Worm (Caenorhabditis elegans) whole organism, L2 larva: ENCODE measurements around the gene sre-6.

ENCODE experiments used
- C34F6.9 ChIP-seq: fragments of 150-350 bp; optimal IDR thresholded peaks from 2 replicates; lab custom pipeline; 2014; ENCODE audit warnings: missing biosample characterization, missing genetic modification characterization
- F13H6.1 ChIP-seq: sonication (generic microtip); optimal IDR thresholded peaks from 2 replicates; lab custom pipeline; 2016; ENCODE audit warnings: missing genetic modification characterization, missing compliant biosample characterization
- R02D3.7 ChIP-seq: fragments of 150-350 bp; optimal IDR thresholded peaks from 2 replicates; lab custom pipeline; 2014; ENCODE audit warnings: missing biosample characterization, missing genetic modification characterization
- Y55F3AM.14 ChIP-seq: fragments of 200-800 bp; sonication (Bioruptor generic); optimal IDR thresholded peaks from 2 replicates; lab custom pipeline; 2018; ENCODE audit warnings: mild to moderate bottlenecking, missing genetic modification characterization, missing compliant biosample characterization
- ZK546.5 ChIP-seq: sonication (generic microtip); optimal IDR thresholded peaks from 2 replicates; lab custom pipeline; 2017; ENCODE audit warnings: missing biosample characterization, missing genetic modification characterization
- alr-1 ChIP-seq: fragments of 150-350 bp; optimal IDR thresholded peaks from 2 replicates; lab custom pipeline; 2014; ENCODE audit warnings: missing biosample characterization, missing genetic modification characterization
- aly-2 ChIP-seq: fragments of 150-350 bp; optimal IDR thresholded peaks from 2 replicates; lab custom pipeline; 2014; ENCODE audit warnings: missing biosample characterization, missing genetic modification characterization
- ama-1 ChIP-seq: fragments of 150-350 bp; optimal IDR thresholded peaks from 2 replicates; lab custom pipeline; 2018; ENCODE audit warnings: inconsistent platforms
- blmp-1 ChIP-seq: sonication (generic microtip); optimal IDR thresholded peaks from 2 replicates; lab custom pipeline; 2017; ENCODE audit warnings: missing genetic modification characterization, mild to moderate bottlenecking, missing compliant biosample characterization, antibody characterized with exemption, moderate library complexity; ENCODE audit not compliant: insufficient read depth
- ceh-16 ChIP-seq: fragments of 150-350 bp; optimal IDR thresholded peaks from 2 replicates; lab custom pipeline; 2014; ENCODE audit warnings: missing biosample characterization, missing genetic modification characterization
- ceh-82 ChIP-seq: fragments of 150-350 bp; optimal IDR thresholded peaks from 2 replicates; lab custom pipeline; 2014; ENCODE audit warnings: missing biosample characterization, missing genetic modification characterization
- crh-2 ChIP-seq: sonication (generic microtip); optimal IDR thresholded peaks from 2 replicates; lab custom pipeline; 2017; ENCODE audit warnings: missing biosample characterization, missing genetic modification characterization
- dmd-4 ChIP-seq: sonication (generic microtip); optimal IDR thresholded peaks from 2 replicates; lab custom pipeline; 2017; ENCODE audit warnings: missing biosample characterization, missing genetic modification characterization
- egl-27 ChIP-seq: sonication (generic microtip); optimal IDR thresholded peaks from 3 replicates; lab custom pipeline; 2017; ENCODE audit warnings: missing biosample characterization, missing genetic modification reagents, missing genetic modification characterization
- elt-1 ChIP-seq: fragments of 150-350 bp; optimal IDR thresholded peaks from 2 replicates; lab custom pipeline; 2014; ENCODE audit warnings: missing biosample characterization, missing genetic modification characterization
- elt-3 ChIP-seq: sonication (generic microtip); optimal IDR thresholded peaks from 2 replicates; lab custom pipeline; 2017; ENCODE audit warnings: missing biosample characterization, missing genetic modification characterization
- fos-1 ChIP-seq: fragments of 150-350 bp; optimal IDR thresholded peaks from 2 replicates; lab custom pipeline; 2014; ENCODE audit warnings: missing biosample characterization, missing genetic modification characterization
- gmeb-1 ChIP-seq: fragments of 150-350 bp; optimal IDR thresholded peaks from 2 replicates; lab custom pipeline; 2014; ENCODE audit warnings: missing biosample characterization, missing genetic modification characterization
- lin-11 ChIP-seq: fragments of 150-350 bp; sonication (generic microtip); optimal IDR thresholded peaks from 2 replicates; lab custom pipeline; 2014; ENCODE audit warnings: missing biosample characterization, missing genetic modification characterization, inconsistent platforms, mixed read lengths
- lin-13 ChIP-seq: fragments of 150-350 bp; optimal IDR thresholded peaks from 2 replicates; lab custom pipeline; 2014; ENCODE audit warnings: missing biosample characterization, missing genetic modification reagents, missing genetic modification characterization
- lin-39 ChIP-seq: fragments of 150-350 bp; optimal IDR thresholded peaks from 2 replicates; lab custom pipeline; 2014; ENCODE audit warnings: missing biosample characterization, missing genetic modification reagents, missing genetic modification characterization
- lsy-2 ChIP-seq, 2 experiments: fragments of 150-350 bp in 1 of 2; sonication (generic microtip) in 1 of 2; optimal IDR thresholded peaks; 2 replicates each; lab custom pipeline; 2014 to 2017; ENCODE audit warnings: missing biosample characterization in 2 of 2, missing genetic modification characterization in 2 of 2
- mab-5 ChIP-seq: fragments of 150-350 bp; optimal IDR thresholded peaks from 2 replicates; lab custom pipeline; 2014; ENCODE audit warnings: missing biosample characterization, missing genetic modification characterization
- mbf-1 ChIP-seq: sonication (generic microtip); optimal IDR thresholded peaks from 2 replicates; lab custom pipeline; 2017; ENCODE audit warnings: missing biosample characterization, missing genetic modification characterization
- mdl-1 ChIP-seq, 2 experiments: fragments of 150-350 bp in 1 of 2; sonication (generic microtip) in 1 of 2; optimal IDR thresholded peaks; 2 replicates each; lab custom pipeline; 2017; ENCODE audit warnings: missing biosample characterization in 2 of 2, missing genetic modification characterization in 2 of 2
- nhr-10 ChIP-seq: sonication (generic microtip); optimal IDR thresholded peaks from 2 replicates; lab custom pipeline; 2017; ENCODE audit warnings: missing biosample characterization, missing genetic modification characterization
- nhr-11 ChIP-seq: fragments of 150-350 bp; optimal IDR thresholded peaks from 2 replicates; lab custom pipeline; 2014; ENCODE audit warnings: missing biosample characterization, missing genetic modification characterization
- nhr-12 ChIP-seq: fragments of 150-350 bp; optimal IDR thresholded peaks from 2 replicates; lab custom pipeline; 2014; ENCODE audit warnings: missing biosample characterization, missing genetic modification characterization
- nhr-129 ChIP-seq: fragments of 150-350 bp; optimal IDR thresholded peaks from 2 replicates; lab custom pipeline; 2014; ENCODE audit warnings: missing biosample characterization, missing genetic modification characterization
- nhr-21 ChIP-seq: fragments of 150-350 bp; optimal IDR thresholded peaks from 2 replicates; lab custom pipeline; 2014; ENCODE audit warnings: missing biosample characterization, missing genetic modification characterization
- nhr-23 ChIP-seq: fragments of 150-350 bp; optimal IDR thresholded peaks from 2 replicates; lab custom pipeline; 2014; ENCODE audit warnings: missing biosample characterization, missing genetic modification reagents, missing genetic modification characterization
- nhr-237 ChIP-seq: fragments of 150-350 bp; optimal IDR thresholded peaks from 2 replicates; lab custom pipeline; 2014; ENCODE audit warnings: missing biosample characterization, missing genetic modification characterization
- nhr-25 ChIP-seq: fragments of 150-350 bp; sonication (generic microtip); optimal IDR thresholded peaks from 3 replicates; lab custom pipeline; 2014; ENCODE audit warnings: missing biosample characterization, missing genetic modification characterization
- nhr-6 ChIP-seq: fragments of 150-350 bp; optimal IDR thresholded peaks from 2 replicates; lab custom pipeline; 2014; ENCODE audit warnings: missing biosample characterization, missing genetic modification characterization
- nhr-77 ChIP-seq: fragments of 150-350 bp; optimal IDR thresholded peaks from 2 replicates; lab custom pipeline; 2014; ENCODE audit warnings: missing biosample characterization, missing genetic modification characterization
- peb-1 ChIP-seq: fragments of 150-350 bp; optimal IDR thresholded peaks from 2 replicates; lab custom pipeline; 2014; ENCODE audit warnings: missing biosample characterization, missing genetic modification characterization
- sem-4 ChIP-seq: fragments of 150-350 bp; optimal IDR thresholded peaks from 2 replicates; lab custom pipeline; 2014; ENCODE audit warnings: missing biosample characterization, missing genetic modification reagents, missing genetic modification characterization
- skn-1 ChIP-seq: sonication (generic microtip); optimal IDR thresholded peaks from 2 replicates; lab custom pipeline; 2017; ENCODE audit warnings: missing biosample characterization, missing genetic modification characterization
- sma-3 ChIP-seq: sonication (generic microtip); optimal IDR thresholded peaks from 2 replicates; lab custom pipeline; 2016; ENCODE audit warnings: missing genetic modification reagents, missing genetic modification characterization, missing compliant biosample characterization
- sma-9 ChIP-seq, 2 experiments: fragments of 150-350 bp in 1 of 2; sonication (generic microtip) in 1 of 2; optimal IDR thresholded peaks; 2 replicates each; lab custom pipeline; 2014 to 2016; ENCODE audit warnings: missing genetic modification characterization in 2 of 2, mild to moderate bottlenecking in 1 of 2, missing biosample characterization in 1 of 2, missing compliant biosample characterization in 1 of 2, missing genetic modification reagents in 1 of 2, moderate library complexity in 1 of 2
- snpc-4 ChIP-seq: fragments of 150-350 bp; optimal IDR thresholded peaks from 2 replicates; lab custom pipeline; 2014; ENCODE audit warnings: missing biosample characterization, missing genetic modification characterization
- unc-39 ChIP-seq: fragments of 150-350 bp; optimal IDR thresholded peaks from 2 replicates; lab custom pipeline; 2014; ENCODE audit warnings: missing biosample characterization, missing genetic modification characterization
- unc-55 ChIP-seq: fragments of 150-350 bp; sonication (generic microtip); optimal IDR thresholded peaks from 3 replicates; lab custom pipeline; 2014; ENCODE audit warnings: missing biosample characterization, missing genetic modification reagents, missing genetic modification characterization
- unc-62 ChIP-seq: fragments of 150-350 bp; optimal IDR thresholded peaks from 2 replicates; lab custom pipeline; 2014; ENCODE audit warnings: missing biosample characterization, missing genetic modification reagents, missing genetic modification characterization
- zag-1 ChIP-seq: fragments of 150-350 bp; optimal IDR thresholded peaks from 2 replicates; lab custom pipeline; 2014; ENCODE audit warnings: missing biosample characterization, missing genetic modification characterization
- ztf-1 ChIP-seq: fragments of 200-800 bp; sonication (Bioruptor generic); conservative IDR thresholded peaks from 2 replicates; pipeline ENCODE4 v1.3.6; 2022; ENCODE audit warnings: missing genetic modification characterization, missing compliant biosample characterization
- ztf-11 ChIP-seq: sonication (generic microtip); optimal IDR thresholded peaks from 2 replicates; lab custom pipeline; 2017; ENCODE audit warnings: missing biosample characterization, missing genetic modification characterization
- ztf-4 ChIP-seq: fragments of 150-350 bp; optimal IDR thresholded peaks from 2 replicates; lab custom pipeline; 2014; ENCODE audit warnings: missing biosample characterization, missing genetic modification characterization

The sre-6 gene

DNA sequence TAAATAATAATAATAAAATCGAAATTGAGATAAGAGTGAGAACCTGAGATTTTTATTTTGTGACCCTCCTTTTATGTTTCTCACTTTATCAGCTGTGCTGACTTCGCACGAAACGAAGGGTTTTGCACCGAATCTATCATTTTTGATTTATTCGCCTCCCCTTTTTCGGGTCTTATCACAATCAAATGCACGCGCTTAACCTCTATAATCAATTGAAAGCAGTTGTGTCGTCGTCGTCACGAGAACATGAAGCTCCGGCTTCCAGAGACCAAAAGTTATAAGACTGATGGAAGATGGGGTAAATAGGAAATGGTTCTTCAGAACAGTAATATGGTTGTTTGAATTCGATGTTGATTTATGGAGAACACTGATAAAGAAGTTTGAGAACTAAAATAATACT lies 38.6 kb upstream of the sre-6 start, which contains the start of gene D1054.18:
D1054.18 (minus strand) TSS at position 45 of the 400 bp plus-strand sequence.
- TF ChIP-seq nhr-10 (tag; lab: Kevin White, UChicago) (no peak), crh-2 (peak; percentile 73), ztf-11 (tag; lab: Kevin White, UChicago) (no peak), gmeb-1 (tag; lab: Kevin White, UChicago) (peak; percentile 45), blmp-1 (tag; lab: Kevin White, UChicago) (no peak), nhr-237 (tag; lab: Kevin White, UChicago) (no peak), lin-13 (no peak), nhr-23 (tag; lab: Kevin White, UChicago) (no peak), nhr-129 (tag; lab: Kevin White, UChicago) (no peak), nhr-12 (tag; lab: Kevin White, UChicago) (no peak), mab-5 (tag; lab: Kevin White, UChicago) (no peak), F13H6.1 (no peak), elt-3 (tag; lab: Kevin White, UChicago) (no peak), nhr-11 (no peak), zag-1 (no peak), fos-1 (tag; lab: Kevin White, UChicago) (peak; percentile 70), ZK546.5 (tag; lab: Kevin White, UChicago) (no peak), unc-55 (GFP tag; lab: Kevin White, UChicago) (no peak), aly-2 (tag; lab: Kevin White, UChicago) (no peak), skn-1 (peak; percentile 15), lin-11 (no peak), ztf-4 (no peak), lin-39 (tag; lab: Kevin White, UChicago) (no peak), nhr-6 (tag; lab: Kevin White, UChicago) (no peak), ama-1 (lab: Kevin White, UChicago) (no peak), snpc-4 (tag; lab: Kevin White, UChicago) (no peak), unc-39 (tag; lab: Kevin White, UChicago) (no peak), C34F6.9 (tag; lab: Kevin White, UChicago) (no peak), egl-27 (tag; lab: Kevin White, UChicago) (no peak), Y55F3AM.14 (GFP tag; lab: Kevin White, UChicago) (no peak), peb-1 (tag; lab: Kevin White, UChicago) (no peak), nhr-25 (tag; lab: Kevin White, UChicago) (no peak), sem-4 (no peak), ceh-82 (tag; lab: Kevin White, UChicago) (no peak), R02D3.7 (tag; lab: Kevin White, UChicago) (no peak), alr-1 (no peak), ztf-1 (no peak), sma-3 (GFP tag; lab: Kevin White, UChicago) (no peak), unc-62 (GFP tag; lab: Kevin White, UChicago) (no peak), nhr-77 (tag; lab: Kevin White, UChicago) (no peak), elt-1 (tag; lab: Kevin White, UChicago) (no peak), sma-9 (GFP tag; optimal IDR thresholded peaks at IDR 0.05; lab: Kevin White, UChicago) (peak; percentile 74), sma-9 (tag; optimal IDR thresholded peaks at IDR 0.05; lab: Kevin White, UChicago) (no peak), nhr-21 (tag; lab: Kevin White, UChicago) (no peak), mdl-1 (tag; optimal IDR thresholded peaks at IDR 0.05; lab: Kevin White, UChicago) (peak in 1 of 2 experiments; percentile 26), lsy-2 (tag; optimal IDR thresholded peaks at IDR 0.05; lab: Kevin White, UChicago) (no peak), mbf-1 (tag; lab: Kevin White, UChicago) (no peak), ceh-16 (tag; lab: Kevin White, UChicago) (no peak), dmd-4 (tag; lab: Kevin White, UChicago) (no peak)
